Fruit fly (Drosophila melanogaster) whole organism, wandering third instar larva: ENCODE results near the gene Tbca.

ENCODE experiments used
- Abd-B ChIP-seq: fragments of >200 bp; optimal IDR thresholded peaks from 2 replicates; lab custom pipeline; 2017; ENCODE audit warnings: missing biosample characterization, missing genetic modification characterization
- CG32264 ChIP-seq: fragments of 200-800 bp; sonication (Bioruptor generic); optimal IDR thresholded peaks from 2 replicates; lab custom pipeline; 2016; ENCODE audit warnings: missing biosample characterization, missing genetic modification characterization
- CG9705 ChIP-seq: fragments of 200-800 bp; sonication (Bioruptor generic); optimal IDR thresholded peaks from 2 replicates; lab custom pipeline; 2018; ENCODE audit warnings: missing biosample characterization, mild to moderate bottlenecking, missing genetic modification characterization
- CrebA ChIP-seq: fragments of 200-800 bp; sonication (Bioruptor generic); optimal IDR thresholded peaks from 2 replicates; lab custom pipeline; 2016; ENCODE audit warnings: missing biosample characterization, mild to moderate bottlenecking, missing genetic modification characterization, borderline replicate concordance
- Dfd ChIP-seq: fragments of >200 bp; optimal IDR thresholded peaks from 2 replicates; lab custom pipeline; 2017; ENCODE audit warnings: missing biosample characterization, missing genetic modification characterization
- Dif ChIP-seq: fragments of 200-275, 200-300 bp; sonication (Bioruptor generic); optimal IDR thresholded peaks from 2 replicates; lab custom pipeline; 2018; ENCODE audit warnings: missing biosample characterization, missing genetic modification characterization; ENCODE audit not compliant: partially characterized antibody
- GATAd ChIP-seq: sonication (Bioruptor generic); optimal IDR thresholded peaks from 2 replicates; lab custom pipeline; 2016; ENCODE audit warnings: missing biosample characterization, missing genetic modification characterization
- HLH106 ChIP-seq: fragments of 200-800 bp; optimal IDR thresholded peaks from 3 replicates; lab custom pipeline; 2019; ENCODE audit warnings: missing biosample characterization, mild to moderate bottlenecking, missing genetic modification characterization, moderate library complexity
- Hnf4 ChIP-seq: fragments of 200-800 bp; sonication (Bioruptor generic); optimal IDR thresholded peaks from 2 replicates; lab custom pipeline; 2016; ENCODE audit warnings: missing biosample characterization, mild to moderate bottlenecking, missing genetic modification characterization
- Hr78 ChIP-seq: fragments of >200 bp; optimal IDR thresholded peaks from 2 replicates; lab custom pipeline; 2017; ENCODE audit warnings: missing biosample characterization, missing genetic modification characterization
- Hr83 ChIP-seq: fragments of 200-300 bp; sonication (Bioruptor generic); optimal IDR thresholded peaks from 2 replicates; lab custom pipeline; 2016; ENCODE audit warnings: missing biosample characterization, mild to moderate bottlenecking, missing genetic modification characterization, moderate library complexity; ENCODE audit not compliant: poor library complexity, severe bottlenecking
- Jra ChIP-seq: sonication (Bioruptor generic); optimal IDR thresholded peaks from 2 replicates; lab custom pipeline; 2016; ENCODE audit warnings: missing biosample characterization, missing genetic modification characterization
- Mio ChIP-seq: sonication (Bioruptor generic); optimal IDR thresholded peaks from 2 replicates; lab custom pipeline; 2016; ENCODE audit warnings: missing biosample characterization, missing genetic modification characterization
- Myc ChIP-seq: fragments of >200 bp; optimal IDR thresholded peaks from 2 replicates; lab custom pipeline; 2017
- N ChIP-seq: fragments of >200 bp; optimal IDR thresholded peaks from 2 replicates; lab custom pipeline; 2018; ENCODE audit warnings: missing biosample characterization, missing external identifiers, missing genetic modification characterization
- OdsH ChIP-seq: fragments of 200-800 bp; sonication (Bioruptor generic); optimal IDR thresholded peaks from 2 replicates; lab custom pipeline; 2016; ENCODE audit warnings: missing biosample characterization, mild to moderate bottlenecking, missing genetic modification characterization
- Sp1 ChIP-seq: fragments of 200-800 bp; sonication (Bioruptor generic); optimal IDR thresholded peaks from 3 replicates; lab custom pipeline; 2019; ENCODE audit warnings: missing biosample characterization, mild to moderate bottlenecking, missing genetic modification characterization, moderate library complexity
- br ChIP-seq: fragments of 200-800 bp; sonication (Bioruptor generic); optimal IDR thresholded peaks from 2 replicates; lab custom pipeline; 2016; ENCODE audit warnings: missing biosample characterization, missing genetic modification characterization
- brk ChIP-seq: fragments of 200-800 bp; sonication (Bioruptor generic); optimal IDR thresholded peaks from 2 replicates; lab custom pipeline; 2016; ENCODE audit warnings: missing biosample characterization, mild to moderate bottlenecking, missing genetic modification characterization
- dl ChIP-seq, 2 experiments: fragments of 175-275, 200-275 bp in 1 of 2; fragments of 200-275 bp in 1 of 2; sonication (Bioruptor generic); optimal IDR thresholded peaks; lab custom pipeline; 2018; ENCODE audit warnings: mild to moderate bottlenecking in 2 of 2, missing biosample characterization in 2 of 2, missing genetic modification characterization in 2 of 2, moderate library complexity in 2 of 2; ENCODE audit not compliant: partially characterized antibody in 2 of 2, insufficient read depth in 1 of 2
- dmrt93B ChIP-seq: fragments of 200-800 bp; sonication (Bioruptor generic); optimal IDR thresholded peaks from 2 replicates; lab custom pipeline; 2018; ENCODE audit warnings: missing biosample characterization, mild to moderate bottlenecking, missing genetic modification characterization
- dsf ChIP-seq: sonication (Bioruptor generic); optimal IDR thresholded peaks from 2 replicates; lab custom pipeline; 2016; ENCODE audit warnings: missing biosample characterization, missing genetic modification characterization, borderline replicate concordance
- ey ChIP-seq: fragments of 200-800 bp; sonication (Bioruptor generic); optimal IDR thresholded peaks from 2 replicates; lab custom pipeline; 2016; ENCODE audit warnings: missing biosample characterization, missing genetic modification characterization
- foxo ChIP-seq, 2 experiments: fragments of 200-800 bp; sonication (Bioruptor generic); optimal IDR thresholded peaks; 2 replicates in 1 of 2; 3 replicates in 1 of 2; lab custom pipeline; 2016 to 2017; ENCODE audit warnings: missing biosample characterization in 2 of 2, missing genetic modification characterization in 2 of 2
- fru ChIP-seq: fragments of 200-800 bp; sonication (Bioruptor generic); optimal IDR thresholded peaks from 3 replicates; lab custom pipeline; 2016; ENCODE audit warnings: missing biosample characterization, mild to moderate bottlenecking, missing genetic modification characterization
- h ChIP-seq: fragments of 200-800 bp; sonication (Bioruptor generic); optimal IDR thresholded peaks from 3 replicates; lab custom pipeline; 2016; ENCODE audit warnings: missing biosample characterization, mild to moderate bottlenecking, missing genetic modification characterization
- jim ChIP-seq: fragments of 175-275, 200-325 bp; sonication (Bioruptor generic); optimal IDR thresholded peaks from 2 replicates; lab custom pipeline; 2016; ENCODE audit warnings: missing biosample characterization, mild to moderate bottlenecking, missing genetic modification characterization
- lola ChIP-seq: fragments of >200 bp; optimal IDR thresholded peaks from 2 replicates; lab custom pipeline; 2017; ENCODE audit warnings: missing biosample characterization, missing genetic modification characterization
- pan ChIP-seq: fragments of >200 bp; optimal IDR thresholded peaks from 2 replicates; lab custom pipeline; 2017
- psq ChIP-seq: fragments of 200-800 bp; sonication (Bioruptor generic); optimal IDR thresholded peaks from 3 replicates; lab custom pipeline; 2017; ENCODE audit warnings: missing biosample characterization, mild to moderate bottlenecking, missing genetic modification characterization, moderate library complexity
- rgr ChIP-seq: fragments of 200-800 bp; sonication (Bioruptor generic); optimal IDR thresholded peaks from 3 replicates; lab custom pipeline; 2016; ENCODE audit warnings: missing biosample characterization, mild to moderate bottlenecking, missing genetic modification characterization
- sage ChIP-seq: fragments of 200-800 bp; sonication (Bioruptor generic); optimal IDR thresholded peaks from 2 replicates; lab custom pipeline; 2016; ENCODE audit warnings: missing biosample characterization, mild to moderate bottlenecking, missing genetic modification characterization
- sv ChIP-seq: fragments of 200-800 bp; sonication (Bioruptor generic); optimal IDR thresholded peaks from 3 replicates; lab custom pipeline; 2016; ENCODE audit warnings: missing biosample characterization, missing genetic modification characterization
- tai ChIP-seq: sonication (Bioruptor generic); optimal IDR thresholded peaks from 2 replicates; lab custom pipeline; 2016; ENCODE audit warnings: missing biosample characterization, missing genetic modification characterization
- usp ChIP-seq: fragments of >200 bp; optimal IDR thresholded peaks from 2 replicates; lab custom pipeline; 2017; ENCODE audit warnings: missing biosample characterization, missing genetic modification characterization
- woc ChIP-seq: sonication (Bioruptor generic); optimal IDR thresholded peaks from 2 replicates; lab custom pipeline; 2016; ENCODE audit warnings: missing biosample characterization, mild to moderate bottlenecking, missing genetic modification characterization

The Tbca gene

dm6 chr3R:31714876-31715712 is 28.2 kb upstream of the Tbca start:
- no peak for TF ChIP-seq Dif (GFP tag; lab: Kevin White, UChicago)
- no peak for TF ChIP-seq OdsH (GFP tag; lab: Kevin White, UChicago)
- no peak for TF ChIP-seq foxo (GFP tag; optimal IDR thresholded peaks at IDR 0.05; lab: Kevin White, UChicago)
- no peak for TF ChIP-seq CrebA (GFP tag; lab: Kevin White, UChicago)
- TF ChIP-seq woc (GFP tag; lab: Kevin White, UChicago) = no peak
- no peak for TF ChIP-seq psq (GFP tag; lab: Kevin White, UChicago)
- no peak for TF ChIP-seq rgr (GFP tag; lab: Kevin White, UChicago)
- TF ChIP-seq Hr83 (GFP tag; lab: Kevin White, UChicago) = no peak
- TF ChIP-seq usp = no peak
- TF ChIP-seq pan (lab: Kevin White, UChicago) = no peak
- no peak for TF ChIP-seq jim
- TF ChIP-seq GATAd (GFP tag; lab: Kevin White, UChicago) = no peak
- TF ChIP-seq Abd-B = no peak
- no peak for TF ChIP-seq Hr78 (GFP tag; lab: Kevin White, UChicago)
- TF ChIP-seq brk (GFP tag; lab: Kevin White, UChicago) = no peak

- TF ChIP-seq usp = no peak
- no peak for TF ChIP-seq sage (GFP tag; lab: Kevin White, UChicago)
- peak; percentile 9 for TF ChIP-seq h
- TF ChIP-seq Sp1 (GFP tag; lab: Kevin White, UChicago) = no peak
- no peak for TF ChIP-seq lola (GFP tag; lab: Kevin White, UChicago)
- peak; percentile 17 for TF ChIP-seq fru (GFP tag; lab: Kevin White, UChicago)
- no peak for TF ChIP-seq brk (GFP tag; lab: Kevin White, UChicago)
- TF ChIP-seq CG32264 (GFP tag; lab: Kevin White, UChicago) = no peak
- TF ChIP-seq foxo (GFP tag; optimal IDR thresholded peaks at IDR 0.05; lab: Kevin White, UChicago) = no peak
- TF ChIP-seq dsf (GFP tag; lab: Kevin White, UChicago) = no peak
These were observed 27.6 kb upstream of the Tbca start for dm6 chr3R:31715713-31716024.

- TF ChIP-seq br (GFP tag; lab: Kevin White, UChicago) (no peak), Sp1 (GFP tag; lab: Kevin White, UChicago) (no peak), Hr78 (GFP tag; lab: Kevin White, UChicago) (no peak), Myc (lab: Kevin White, UChicago) (no peak), sage (GFP tag; lab: Kevin White, UChicago) (no peak), Jra (GFP tag; lab: Kevin White, UChicago) (no peak), Mio (GFP tag; lab: Kevin White, UChicago) (no peak)
These were observed 27.0 kb upstream of the Tbca start for dm6 chr3R:31716265-31716664.

dm6 chr3R:31717299-31718167 is 25.8 kb upstream of the Tbca start:
- TF ChIP-seq rgr (GFP tag; lab: Kevin White, UChicago) (peak; percentile 69), lola (GFP tag; lab: Kevin White, UChicago) (no peak), ey (GFP tag; lab: Kevin White, UChicago) (peak; percentile 77), HLH106 (tag; lab: Kevin White, UChicago) (peak; percentile 81), Myc (lab: Kevin White, UChicago) (no peak), psq (GFP tag; lab: Kevin White, UChicago) (peak; percentile 71), Dfd (GFP tag; lab: Kevin White, UChicago) (no peak), jim (no peak), foxo (GFP tag; optimal IDR thresholded peaks at IDR 0.05; lab: Kevin White, UChicago) (peak in 1 of 2 experiments; percentile 85), sage (GFP tag; lab: Kevin White, UChicago) (peak; percentile 32), brk (GFP tag; lab: Kevin White, UChicago) (no peak), OdsH (GFP tag; lab: Kevin White, UChicago) (peak; percentile 83), Hr83 (GFP tag; lab: Kevin White, UChicago) (no peak), Hnf4 (GFP tag; lab: Kevin White, UChicago) (peak; percentile 69), CrebA (GFP tag; lab: Kevin White, UChicago) (no peak), Jra (GFP tag; lab: Kevin White, UChicago) (peak; percentile 19), dmrt93B (GFP tag; lab: Kevin White, UChicago) (peak; percentile 58), Mio (GFP tag; lab: Kevin White, UChicago) (no peak), usp (no peak), dl (GFP tag; optimal IDR thresholded peaks at IDR 0.05; lab: Kevin White, UChicago; ENCODE audit: insufficient read depth in 1 of 2, partially characterized antibody in 2 of 2) (no peak), Abd-B (no peak), CG9705 (GFP tag; lab: Kevin White, UChicago) (peak; percentile 64), N (no peak), sv (GFP tag; lab: Kevin White, UChicago) (no peak), CG32264 (GFP tag; lab: Kevin White, UChicago) (no peak), h (peak; percentile 85), Dif (GFP tag; lab: Kevin White, UChicago) (no peak), fru (GFP tag; lab: Kevin White, UChicago) (peak; percentile 86), Sp1 (GFP tag; lab: Kevin White, UChicago) (peak; percentile 81), woc (GFP tag; lab: Kevin White, UChicago) (peak; percentile 86), tai (GFP tag; lab: Kevin White, UChicago) (no peak)
